Worm (Caenorhabditis elegans) whole organism, early embryonic: ENCODE results near the gene slc-9B.2.

Source experiments
- B0310.2 ChIP-seq: sonication (generic microtip); optimal IDR thresholded peaks from 2 replicates; lab custom pipeline; 2016; ENCODE audit warnings: mild to moderate bottlenecking, missing genetic modification characterization, missing compliant biosample characterization
- aly-1 ChIP-seq: sonication (generic microtip); optimal IDR thresholded peaks from 2 replicates; lab custom pipeline; 2016; ENCODE audit warnings: missing genetic modification characterization, missing compliant biosample characterization
- ama-1 ChIP-seq: fragments of 150-350 bp; optimal IDR thresholded peaks from 2 replicates; lab custom pipeline; 2014
- ceh-13 ChIP-seq: fragments of 200-800 bp; sonication (Bioruptor generic); optimal IDR thresholded peaks from 2 replicates; lab custom pipeline; 2018; ENCODE audit warnings: mild to moderate bottlenecking, missing genetic modification characterization, missing compliant biosample characterization
- ceh-36 ChIP-seq: sonication (generic microtip); optimal IDR thresholded peaks from 2 replicates; lab custom pipeline; 2016; ENCODE audit warnings: missing genetic modification characterization, inconsistent platforms, missing compliant biosample characterization
- flt-1 ChIP-seq: fragments of 200-800 bp; sonication (Bioruptor generic); IDR thresholded peaks from 2 replicates; pipeline ENCODE4 v1.3.6; 2022; ENCODE audit warnings: missing genetic modification characterization, missing compliant biosample characterization
- hmg-4 ChIP-seq: fragments of 200-800 bp; sonication (Bioruptor generic); optimal IDR thresholded peaks from 2 replicates; lab custom pipeline; 2018; ENCODE audit warnings: mild to moderate bottlenecking, missing genetic modification characterization, missing compliant biosample characterization
- pes-1 ChIP-seq: fragments of 200-800 bp; sonication (Bioruptor generic); IDR thresholded peaks from 2 replicates; pipeline ENCODE4 v1.3.6; 2022; ENCODE audit warnings: missing genetic modification reagents, missing genetic modification characterization, missing compliant biosample characterization
- sea-1 ChIP-seq: fragments of 200-800 bp; sonication (Bioruptor generic); conservative IDR thresholded peaks from 2 replicates; pipeline ENCODE4 v1.3.6; 2022; ENCODE audit warnings: missing genetic modification characterization, missing compliant biosample characterization
- tbx-37 ChIP-seq: fragments of 200-800 bp; sonication (Bioruptor generic); conservative IDR thresholded peaks from 2 replicates; pipeline ENCODE4 v1.3.6; 2022; ENCODE audit warnings: missing genetic modification reagents, missing genetic modification characterization, missing compliant biosample characterization
- tra-4 ChIP-seq: sonication (generic microtip); optimal IDR thresholded peaks from 2 replicates; lab custom pipeline; 2017; ENCODE audit warnings: missing genetic modification characterization, missing compliant biosample characterization

DNA sequence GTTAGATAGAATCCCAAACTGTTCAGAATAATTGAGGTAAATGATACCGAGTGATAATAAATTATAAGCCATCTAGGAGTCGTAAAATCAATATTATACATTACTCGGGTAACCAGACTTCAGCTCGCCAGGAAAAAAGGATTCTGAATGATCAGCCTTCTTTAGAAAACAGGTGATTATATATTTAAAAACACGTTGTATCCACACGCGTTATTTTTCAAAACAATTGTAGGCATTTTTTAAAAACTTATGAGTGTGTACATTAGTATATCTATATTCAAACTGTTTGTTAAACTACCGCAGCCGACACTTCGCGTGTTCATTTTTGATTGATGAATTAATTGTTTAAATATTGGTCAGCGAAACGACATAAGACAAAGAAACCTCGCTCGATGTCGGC, 49.4 kb downstream of the slc-9B.2 start, which contains the start of gene sri-65:
- no peak for TF ChIP-seq ama-1 (lab: Kevin White, UChicago)
- no peak for TF ChIP-seq hmg-4 (GFP tag; lab: Kevin White, UChicago)
- no peak for TF ChIP-seq sea-1 (GFP tag; lab: Robert Waterston, UW)
- no peak for TF ChIP-seq pes-1 (GFP tag; lab: Robert Waterston, UW)
- no peak for TF ChIP-seq flt-1 (GFP tag; lab: Robert Waterston, UW)
- no peak for TF ChIP-seq B0310.2 (tag; lab: Kevin White, UChicago)
- TF ChIP-seq tra-4 (tag; lab: Kevin White, UChicago), result no peak
- no peak for TF ChIP-seq ceh-36 (tag; lab: Kevin White, UChicago)
- TF ChIP-seq ceh-13 (GFP tag; lab: Kevin White, UChicago), result no peak
- no peak for TF ChIP-seq aly-1 (tag; lab: Kevin White, UChicago)
- TF ChIP-seq tbx-37 (GFP tag; lab: Robert Waterston, UW), result no peak
